Worm (Caenorhabditis elegans) whole organism, L3 larva: Measurements from ENCODE around the gene T19C4.24.

Source experiments
- R02D3.7 ChIP-seq: fragments of 150-350 bp; optimal IDR thresholded peaks from 2 replicates; lab custom pipeline; 2014; ENCODE audit warnings: missing biosample characterization, missing genetic modification characterization
- ZK546.5 ChIP-seq: sonication (generic microtip); optimal IDR thresholded peaks from 2 replicates; lab custom pipeline; 2017; ENCODE audit warnings: missing biosample characterization, missing genetic modification characterization
- ama-1 ChIP-seq: fragments of 150-350 bp; optimal IDR thresholded peaks from 2 replicates; lab custom pipeline; 2018
- ceh-16 ChIP-seq: sonication (generic microtip); optimal IDR thresholded peaks from 2 replicates; lab custom pipeline; 2017; ENCODE audit warnings: missing biosample characterization, missing genetic modification characterization
- ceh-28 ChIP-seq: fragments of 150-350 bp; optimal IDR thresholded peaks from 2 replicates; lab custom pipeline; 2014; ENCODE audit warnings: missing biosample characterization, missing genetic modification reagents, missing genetic modification characterization
- ceh-82 ChIP-seq: fragments of 150-350 bp; optimal IDR thresholded peaks from 2 replicates; lab custom pipeline; 2014; ENCODE audit warnings: missing biosample characterization, missing genetic modification characterization
- ceh-9 ChIP-seq: sonication (generic microtip); optimal IDR thresholded peaks from 2 replicates; lab custom pipeline; 2018; ENCODE audit warnings: missing biosample characterization, missing genetic modification characterization
- daf-12 ChIP-seq: fragments of 150-350 bp; optimal IDR thresholded peaks from 2 replicates; lab custom pipeline; 2014; ENCODE audit warnings: missing biosample characterization, missing genetic modification reagents, missing genetic modification characterization
- egl-27 ChIP-seq: sonication (generic microtip); optimal IDR thresholded peaks from 4 replicates; lab custom pipeline; 2017; ENCODE audit warnings: missing biosample characterization, missing genetic modification reagents, missing genetic modification characterization
- egl-5 ChIP-seq: fragments of 150-350 bp; optimal IDR thresholded peaks from 2 replicates; lab custom pipeline; 2017; ENCODE audit warnings: missing biosample characterization, missing genetic modification reagents, missing genetic modification characterization, inconsistent platforms
- elt-1 ChIP-seq: fragments of 150-350 bp; optimal IDR thresholded peaks from 2 replicates; lab custom pipeline; 2014; ENCODE audit warnings: missing biosample characterization, missing genetic modification characterization
- elt-2 ChIP-seq: sonication (generic microtip); optimal IDR thresholded peaks from 2 replicates; lab custom pipeline; 2016; ENCODE audit warnings: missing genetic modification reagents, mild to moderate bottlenecking, missing genetic modification characterization, missing compliant biosample characterization
- elt-3 ChIP-seq, 3 experiments: fragments of 150-350 bp in 1 of 3; sonication (generic microtip) in 2 of 3; optimal IDR thresholded peaks; 2 replicates in 2 of 3; 4 replicates in 1 of 3; lab custom pipeline; 2014 to 2017; ENCODE audit warnings: missing biosample characterization in 3 of 3, missing genetic modification characterization in 3 of 3
- eor-1 ChIP-seq, 2 experiments: fragments of 150-350 bp; optimal IDR thresholded peaks; 2 replicates each; lab custom pipeline; 2014 to 2018; ENCODE audit warnings: missing biosample characterization in 2 of 2, missing genetic modification characterization in 2 of 2
- fkh-10 ChIP-seq: sonication (generic microtip); optimal IDR thresholded peaks from 2 replicates; lab custom pipeline; 2017; ENCODE audit warnings: missing biosample characterization, missing genetic modification reagents, missing genetic modification characterization
- fos-1 ChIP-seq: fragments of 150-350 bp; optimal IDR thresholded peaks from 2 replicates; lab custom pipeline; 2014; ENCODE audit warnings: missing biosample characterization, missing genetic modification characterization
- hmg-11 ChIP-seq: sonication (generic microtip); optimal IDR thresholded peaks from 2 replicates; lab custom pipeline; 2016; ENCODE audit warnings: missing genetic modification characterization, missing compliant biosample characterization
- lsy-12 ChIP-seq: sonication (generic microtip); optimal IDR thresholded peaks from 2 replicates; lab custom pipeline; 2016; ENCODE audit warnings: mild to moderate bottlenecking, missing genetic modification characterization, missing compliant biosample characterization
- mml-1 ChIP-seq: fragments of 150-350 bp; sonication (generic microtip); optimal IDR thresholded peaks from 3 replicates; lab custom pipeline; 2014; ENCODE audit warnings: missing biosample characterization, missing genetic modification characterization
- nfya-1 ChIP-seq: sonication (generic microtip); optimal IDR thresholded peaks from 2 replicates; lab custom pipeline; 2017; ENCODE audit warnings: missing genetic modification characterization, mild to moderate bottlenecking, missing compliant biosample characterization, antibody characterized with exemption, moderate library complexity; ENCODE audit not compliant: insufficient read depth
- nhr-12 ChIP-seq: fragments of 150-350 bp; optimal IDR thresholded peaks from 2 replicates; lab custom pipeline; 2014; ENCODE audit warnings: missing biosample characterization, missing genetic modification characterization
- nhr-23 ChIP-seq: fragments of 150-350 bp; optimal IDR thresholded peaks from 2 replicates; lab custom pipeline; 2014; ENCODE audit warnings: missing biosample characterization, missing genetic modification reagents, missing genetic modification characterization
- nhr-237 ChIP-seq: fragments of 150-350 bp; optimal IDR thresholded peaks from 2 replicates; lab custom pipeline; 2014; ENCODE audit warnings: missing biosample characterization, missing genetic modification characterization
- nhr-25 ChIP-seq: sonication (generic microtip); optimal IDR thresholded peaks from 2 replicates; lab custom pipeline; 2017; ENCODE audit warnings: missing biosample characterization, missing genetic modification characterization
- nhr-28 ChIP-seq: fragments of 150-350 bp; optimal IDR thresholded peaks from 2 replicates; lab custom pipeline; 2014; ENCODE audit warnings: missing biosample characterization, missing genetic modification characterization
- nhr-43 ChIP-seq: sonication (generic microtip); optimal IDR thresholded peaks from 2 replicates; lab custom pipeline; 2016; ENCODE audit warnings: mild to moderate bottlenecking, missing genetic modification characterization, missing compliant biosample characterization; ENCODE audit not compliant: poor library complexity, severe bottlenecking
- nhr-67 ChIP-seq: fragments of 150-350 bp; optimal IDR thresholded peaks from 2 replicates; lab custom pipeline; 2014; ENCODE audit warnings: missing biosample characterization, missing genetic modification characterization
- nhr-76 ChIP-seq: fragments of 150-350 bp; sonication (generic microtip); optimal IDR thresholded peaks from 5 replicates; lab custom pipeline; 2014; ENCODE audit warnings: missing biosample characterization, missing genetic modification characterization
- nhr-77 ChIP-seq: fragments of 150-350 bp; optimal IDR thresholded peaks from 2 replicates; lab custom pipeline; 2014; ENCODE audit warnings: missing biosample characterization, missing genetic modification characterization
- pha-4 ChIP-seq: fragments of 150-350 bp; optimal IDR thresholded peaks from 2 replicates; lab custom pipeline; 2014; ENCODE audit warnings: missing biosample characterization, missing genetic modification reagents, missing genetic modification characterization
- pqm-1 ChIP-seq: fragments of 150-350 bp; optimal IDR thresholded peaks from 2 replicates; lab custom pipeline; 2017; ENCODE audit warnings: missing biosample characterization, missing genetic modification characterization, inconsistent platforms
- sea-2 ChIP-seq: fragments of 150-350 bp; sonication (generic microtip); optimal IDR thresholded peaks from 4 replicates; lab custom pipeline; 2014; ENCODE audit warnings: missing biosample characterization, missing genetic modification reagents, missing genetic modification characterization
- skn-1 ChIP-seq: fragments of 150-350 bp; optimal IDR thresholded peaks from 2 replicates; lab custom pipeline; 2014; ENCODE audit warnings: missing biosample characterization, missing genetic modification characterization
- snpc-4 ChIP-seq: fragments of 150-350 bp; optimal IDR thresholded peaks from 2 replicates; lab custom pipeline; 2014; ENCODE audit warnings: missing biosample characterization, missing genetic modification characterization
- tbx-2 ChIP-seq: sonication (generic microtip); optimal IDR thresholded peaks from 2 replicates; lab custom pipeline; 2016; ENCODE audit warnings: mild to moderate bottlenecking, missing genetic modification characterization, missing compliant biosample characterization
- unc-39 ChIP-seq: sonication (generic microtip); optimal IDR thresholded peaks from 4 replicates; lab custom pipeline; 2017; ENCODE audit warnings: missing biosample characterization, missing genetic modification characterization
- unc-62 ChIP-seq: fragments of 150-350 bp; sonication (generic microtip); optimal IDR thresholded peaks from 4 replicates; lab custom pipeline; 2014; ENCODE audit warnings: missing biosample characterization, missing genetic modification reagents, missing genetic modification characterization
- zag-1 ChIP-seq: fragments of 150-350 bp; optimal IDR thresholded peaks from 2 replicates; lab custom pipeline; 2014; ENCODE audit warnings: missing biosample characterization, missing genetic modification characterization
- ztf-11 ChIP-seq: fragments of 150-350 bp; optimal IDR thresholded peaks from 2 replicates; lab custom pipeline; 2014; ENCODE audit warnings: missing biosample characterization, missing genetic modification characterization

T19C4.24 gene

ce11 chrV:11146958-11147779, at the start of gene T19C4.24, which contains the start of gene nlp-33:
TSS of gene T19C4.24 (minus strand) at chrV:11147008.
TSS of gene nlp-33 (plus strand) at chrV:11147346.
- TF ChIP-seq zag-1, result no peak
- peak; percentile 91 for TF ChIP-seq ama-1
- no peak for TF ChIP-seq egl-27
- TF ChIP-seq nhr-25 (tag; lab: Kevin White, UChicago), result peak; percentile 66
- no peak for TF ChIP-seq nhr-28 (tag; lab: Kevin White, UChicago)
- TF ChIP-seq nhr-237 (tag; lab: Kevin White, UChicago), result no peak
- TF ChIP-seq ZK546.5 (tag; lab: Kevin White, UChicago), result no peak
- TF ChIP-seq elt-2 (tag; lab: Kevin White, UChicago), result no peak
- no peak for TF ChIP-seq snpc-4 (tag; lab: Kevin White, UChicago)
- no peak for TF ChIP-seq nhr-76 (tag; lab: Kevin White, UChicago)
- TF ChIP-seq hmg-11 (tag; lab: Kevin White, UChicago), result no peak
- peak; percentile 50 for TF ChIP-seq elt-1 (tag; lab: Kevin White, UChicago)
- TF ChIP-seq ztf-11 (tag; lab: Kevin White, UChicago), result no peak
- TF ChIP-seq skn-1 (tag; lab: Kevin White, UChicago), result no peak
- no peak for TF ChIP-seq nhr-67 (tag; lab: Kevin White, UChicago)
- no peak for TF ChIP-seq eor-1 (tag; optimal IDR thresholded peaks at IDR 0.05; lab: Kevin White, UChicago)
- TF ChIP-seq ceh-16 (tag; lab: Kevin White, UChicago), result no peak
- TF ChIP-seq R02D3.7, result peak; percentile 8
- TF ChIP-seq ceh-9, result no peak
- no peak for TF ChIP-seq nhr-77 (tag; lab: Kevin White, UChicago)
- no peak for TF ChIP-seq daf-12 (tag; lab: Kevin White, UChicago)
- peak; percentile 34 for TF ChIP-seq nfya-1 (tag; lab: Kevin White, UChicago)
- no peak for TF ChIP-seq fkh-10
- TF ChIP-seq pha-4 (tag; lab: Kevin White, UChicago), result no peak
- no peak for TF ChIP-seq mml-1
- TF ChIP-seq unc-39 (tag; lab: Kevin White, UChicago), result no peak
- TF ChIP-seq unc-62, result no peak
- TF ChIP-seq sea-2, result no peak
- no peak for TF ChIP-seq fos-1 (tag; lab: Kevin White, UChicago)
- TF ChIP-seq pqm-1, result no peak
- no peak for TF ChIP-seq tbx-2
- no peak for TF ChIP-seq nhr-12 (tag; lab: Kevin White, UChicago)
- peak; percentile 61 for TF ChIP-seq nhr-43 (tag; lab: Kevin White, UChicago)
- peak; percentile 37 for TF ChIP-seq nhr-23 (tag; lab: Kevin White, UChicago)
- TF ChIP-seq egl-5 (tag; lab: Kevin White, UChicago), result no peak
- no peak for TF ChIP-seq ceh-82 (tag; lab: Kevin White, UChicago)
- peak in 1 of 3 experiments; percentile 79 for TF ChIP-seq elt-3 (tag; optimal IDR thresholded peaks at IDR 0.05; lab: Kevin White, UChicago)

- TF ChIP-seq nhr-23 (tag; lab: Kevin White, UChicago) (no peak), pha-4 (tag; lab: Kevin White, UChicago) (no peak), elt-2 (tag; lab: Kevin White, UChicago) (no peak), snpc-4 (tag; lab: Kevin White, UChicago) (no peak), elt-1 (tag; lab: Kevin White, UChicago) (no peak), pqm-1 (no peak), lsy-12 (tag; lab: Kevin White, UChicago) (no peak), daf-12 (tag; lab: Kevin White, UChicago) (no peak), ztf-11 (tag; lab: Kevin White, UChicago) (no peak), fos-1 (tag; lab: Kevin White, UChicago) (no peak), ceh-28 (tag; lab: Kevin White, UChicago) (no peak), ceh-16 (tag; lab: Kevin White, UChicago) (no peak), ama-1 (no peak)
- TF ChIP-seq, all 47 proteins: peak for 0
These were observed 49.3 kb upstream of the T19C4.24 start, which contains the start of gene clc-6 for ce11 chrV:11196109-11196508. TSS of gene clc-6 (minus strand) at chrV:11196209.
